Worm (Caenorhabditis elegans) whole organism, midembryonic: ENCODE data around the gene otub-1.

Experiments
- T22C8.4 ChIP-seq: fragments of 200-800 bp; sonication (Bioruptor generic); IDR thresholded peaks from 2 replicates; pipeline ENCODE4 v1.3.6; 2022; ENCODE audit warnings: missing genetic modification characterization, missing compliant biosample characterization
- cog-1 ChIP-seq: sonication (generic microtip); optimal IDR thresholded peaks from 2 replicates; lab custom pipeline; 2016; ENCODE audit warnings: missing genetic modification characterization, missing compliant biosample characterization
- flt-1 ChIP-seq: fragments of 200-800 bp; sonication (Bioruptor generic); IDR thresholded peaks from 2 replicates; pipeline ENCODE4 v1.3.6; 2022; ENCODE audit warnings: missing genetic modification characterization, missing compliant biosample characterization
- klf-2 ChIP-seq: fragments of 200-800 bp; sonication (Bioruptor generic); conservative IDR thresholded peaks from 2 replicates; pipeline ENCODE4 v1.3.6; 2022; ENCODE audit warnings: missing genetic modification reagents, missing genetic modification characterization, missing compliant biosample characterization
- med-1 ChIP-seq: sonication (generic microtip); optimal IDR thresholded peaks from 2 replicates; lab custom pipeline; 2017; ENCODE audit warnings: missing genetic modification characterization, mild to moderate bottlenecking, missing compliant biosample characterization, antibody characterized with exemption, missing genetic modification reagents; ENCODE audit not compliant: insufficient read depth
- ref-1 ChIP-seq: fragments of 200-800 bp; sonication (Bioruptor generic); conservative IDR thresholded peaks from 2 replicates; pipeline ENCODE4 v1.3.6; 2022; ENCODE audit warnings: missing genetic modification reagents, missing genetic modification characterization, missing compliant biosample characterization
- tab-1 ChIP-seq: fragments of 200-800 bp; sonication (Bioruptor generic); IDR thresholded peaks from 2 replicates; pipeline ENCODE4 v1.3.6; 2022; ENCODE audit warnings: missing genetic modification characterization, missing compliant biosample characterization
- ztf-23 ChIP-seq: fragments of 200-800 bp; sonication (Bioruptor generic); IDR thresholded peaks from 2 replicates; pipeline ENCODE4 v1.3.6; 2022; ENCODE audit warnings: missing genetic modification reagents, missing genetic modification characterization, missing compliant biosample characterization
- ztf-29 ChIP-seq: fragments of 200-800 bp; sonication (Bioruptor generic); IDR thresholded peaks from 2 replicates; pipeline ENCODE4 v1.3.6; 2022; ENCODE audit warnings: missing genetic modification reagents, missing genetic modification characterization, missing compliant biosample characterization

Gene otub-1

ce11 chrV:15065068-15065744 is 892 bp upstream of the otub-1 start, which contains the start of gene C25D7.9:
TSS of gene C25D7.9 (plus strand) at chrV:15065135.
- TF ChIP-seq T22C8.4 (GFP tag; lab: Robert Waterston, UW) (peak; percentile 82), ztf-29 (GFP tag; lab: Robert Waterston, UW) (no peak)

DNA sequence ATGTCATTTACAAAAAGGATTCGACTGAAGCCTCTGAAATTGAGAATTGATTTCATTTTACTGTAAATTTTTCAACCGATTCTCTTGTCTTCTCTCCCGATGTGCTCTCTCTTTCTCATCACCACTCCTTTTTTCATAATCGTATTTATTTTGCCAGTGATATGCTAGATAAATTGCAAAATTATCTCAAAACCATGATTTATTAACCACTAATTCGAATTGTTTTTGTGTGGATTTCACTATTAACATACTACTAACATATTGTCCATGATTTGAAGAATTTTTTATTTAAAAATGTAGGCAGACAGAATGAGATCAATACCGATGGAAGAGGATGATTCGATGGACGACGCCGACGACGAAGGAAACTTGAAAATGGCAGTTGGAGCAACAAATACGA is 1.1 kb downstream of the otub-1 start, which contains the start of gene C25D7.10:
TSS of gene C25D7.10 (plus strand) at position 301 of the 400 bp plus-strand sequence.
- TF ChIP-seq ref-1 (no peak), tab-1 (GFP tag; lab: Robert Waterston, UW) (no peak), ztf-23 (GFP tag; lab: Robert Waterston, UW) (no peak), flt-1 (GFP tag; lab: Robert Waterston, UW) (no peak), klf-2 (no peak), ztf-29 (GFP tag; lab: Robert Waterston, UW) (no peak), T22C8.4 (GFP tag; lab: Robert Waterston, UW) (no peak), med-1 (GFP tag; lab: Kevin White, UChicago) (no peak), cog-1 (tag; lab: Kevin White, UChicago) (no peak)

ce11 chrV:15068378-15068777 is 2.3 kb downstream of the otub-1 start, which contains the start of gene dnj-3:
TSS of gene dnj-3 (plus strand) at chrV:15068678.
- TF ChIP-seq cog-1 (tag; lab: Kevin White, UChicago) (no peak), ztf-29 (GFP tag; lab: Robert Waterston, UW) (no peak), T22C8.4 (GFP tag; lab: Robert Waterston, UW) (no peak), flt-1 (GFP tag; lab: Robert Waterston, UW) (no peak), ztf-23 (GFP tag; lab: Robert Waterston, UW) (no peak), klf-2 (no peak), med-1 (GFP tag; lab: Kevin White, UChicago) (no peak), ref-1 (no peak), tab-1 (GFP tag; lab: Robert Waterston, UW) (no peak)

DNA sequence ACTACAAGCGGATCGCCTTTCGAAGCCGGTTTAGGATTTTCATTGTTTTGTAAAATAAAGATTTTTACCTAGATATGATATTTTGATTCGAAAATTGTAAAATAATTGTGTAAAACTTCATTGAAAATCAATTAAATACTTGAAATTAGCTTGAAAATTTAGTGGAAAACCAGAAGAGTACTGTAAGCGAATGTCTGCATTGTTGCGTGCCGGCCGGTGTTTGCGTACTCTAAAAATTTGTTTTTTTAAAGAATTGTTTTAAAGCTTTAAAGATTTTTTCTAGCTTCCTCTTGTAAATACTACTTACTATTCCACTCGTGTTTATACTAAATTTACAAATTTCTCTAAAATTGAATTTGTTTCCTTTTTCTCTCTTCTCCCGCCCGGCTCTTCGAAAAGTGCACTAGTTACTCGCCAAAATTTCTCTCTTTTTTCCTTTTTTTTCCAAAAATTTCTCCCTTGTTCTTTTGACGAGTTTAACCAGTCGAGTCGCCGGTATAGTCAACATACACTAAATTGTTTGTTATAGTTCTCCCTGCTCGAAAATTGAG is 3.4 kb downstream of the otub-1 start:
- no peak for TF ChIP-seq klf-2
- no peak for TF ChIP-seq flt-1 (GFP tag; lab: Robert Waterston, UW)
- no peak for TF ChIP-seq T22C8.4 (GFP tag; lab: Robert Waterston, UW)
- no peak for TF ChIP-seq ztf-23 (GFP tag; lab: Robert Waterston, UW)
- no peak for TF ChIP-seq med-1 (GFP tag; lab: Kevin White, UChicago)
- TF ChIP-seq tab-1 (GFP tag; lab: Robert Waterston, UW) = no peak
- TF ChIP-seq ztf-29 (GFP tag; lab: Robert Waterston, UW) = no peak
- no peak for TF ChIP-seq ref-1
- TF ChIP-seq cog-1 (tag; lab: Kevin White, UChicago) = no peak

ce11 chrV:15071015-15071810 is 5.1 kb downstream of the otub-1 start, which contains the start of gene unc-76:
TSS of gene unc-76 (plus strand) at chrV:15071760.
- TF ChIP-seq cog-1 (tag; lab: Kevin White, UChicago) (peak; percentile 87), tab-1 (GFP tag; lab: Robert Waterston, UW) (no peak), flt-1 (GFP tag; lab: Robert Waterston, UW) (0 out of 2 replicates have a peak, but pooled peaks have one; percentile 11), ztf-23 (GFP tag; lab: Robert Waterston, UW) (no peak)

- no peak for TF ChIP-seq tab-1 (GFP tag; lab: Robert Waterston, UW)
- no peak for TF ChIP-seq ref-1
- no peak for TF ChIP-seq T22C8.4 (GFP tag; lab: Robert Waterston, UW)
- TF ChIP-seq cog-1 (tag; lab: Kevin White, UChicago) = no peak
- TF ChIP-seq ztf-29 (GFP tag; lab: Robert Waterston, UW) = no peak
- 0 out of 2 replicates have a peak, but pooled peaks have one; percentile 37 for TF ChIP-seq flt-1 (GFP tag; lab: Robert Waterston, UW)
- no peak for TF ChIP-seq klf-2
- peak; percentile 53; the same call in 1 of the 2 replicates for TF ChIP-seq ztf-23 (GFP tag; lab: Robert Waterston, UW)
- TF ChIP-seq med-1 (GFP tag; lab: Kevin White, UChicago) = no peak
Observed at ce11 chrV:15072738-15073137, 6.6 kb downstream of the otub-1 start.

- TF ChIP-seq flt-1 (GFP tag; lab: Robert Waterston, UW) = no peak
- TF ChIP-seq klf-2 = no peak
- no peak for TF ChIP-seq ztf-29 (GFP tag; lab: Robert Waterston, UW)
- no peak for TF ChIP-seq ztf-23 (GFP tag; lab: Robert Waterston, UW)
- no peak for TF ChIP-seq cog-1 (tag; lab: Kevin White, UChicago)
- no peak for TF ChIP-seq T22C8.4 (GFP tag; lab: Robert Waterston, UW)
- no peak for TF ChIP-seq ref-1
Observed at ce11 chrV:15074907-15075306, 8.8 kb downstream of the otub-1 start.

DNA sequence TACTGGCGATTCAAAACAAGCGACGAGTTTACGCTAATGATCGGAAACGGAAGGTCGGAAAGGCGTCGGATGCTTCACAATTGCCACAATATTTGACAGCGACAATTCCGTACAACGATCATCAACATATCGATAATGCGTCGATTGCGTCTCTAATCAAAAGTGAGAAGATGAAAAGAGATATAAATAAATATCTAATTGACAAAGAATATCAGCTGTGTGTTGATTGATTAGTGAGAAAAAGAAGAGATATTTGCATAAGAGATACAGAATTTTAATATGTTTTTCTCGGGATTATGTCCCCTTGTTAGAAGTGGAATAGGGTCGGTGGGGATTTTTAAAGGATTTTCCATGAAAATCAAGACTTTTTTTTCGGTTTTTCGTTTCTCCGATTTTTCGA is 12.5 kb downstream of the otub-1 start:
- TF ChIP-seq T22C8.4 (GFP tag; lab: Robert Waterston, UW) (no peak), cog-1 (tag; lab: Kevin White, UChicago) (no peak), ztf-29 (GFP tag; lab: Robert Waterston, UW) (no peak), ref-1 (no peak), flt-1 (GFP tag; lab: Robert Waterston, UW) (no peak), ztf-23 (GFP tag; lab: Robert Waterston, UW) (no peak), tab-1 (GFP tag; lab: Robert Waterston, UW) (no peak), klf-2 (no peak), med-1 (GFP tag; lab: Kevin White, UChicago) (no peak)

- TF ChIP-seq ztf-23 (GFP tag; lab: Robert Waterston, UW) (no peak), flt-1 (GFP tag; lab: Robert Waterston, UW) (0 out of 2 replicates have a peak, but pooled peaks have one; percentile 10)
Observed at ce11 chrV:15082291-15082690, 16.2 kb downstream of the otub-1 start, which contains the start of the genes C01G10.10 and C01G10.9. TSS of gene C01G10.10 (minus strand) at chrV:15082441. TSS of gene C01G10.9 (plus strand) at chrV:15082530.
